Worm (Caenorhabditis elegans) whole organism, late embryonic: ENCODE results near the gene gst-33.

ENCODE experiments used
- C38D4.7 ChIP-seq: fragments of 200-800 bp; sonication (Bioruptor generic); optimal IDR thresholded peaks from 2 replicates; lab custom pipeline; 2018; ENCODE audit warnings: mild to moderate bottlenecking, missing genetic modification characterization, moderate library complexity, missing compliant biosample characterization
- K02D7.2 ChIP-seq: sonication (generic microtip); optimal IDR thresholded peaks from 2 replicates; lab custom pipeline; 2017; ENCODE audit warnings: mild to moderate bottlenecking, missing genetic modification characterization, missing compliant biosample characterization
- Y22D7AL.16 ChIP-seq: sonication (generic microtip); optimal IDR thresholded peaks from 2 replicates; lab custom pipeline; 2016; ENCODE audit warnings: missing genetic modification characterization, missing compliant biosample characterization
- ahr-1 ChIP-seq: sonication (generic microtip); optimal IDR thresholded peaks from 2 replicates; lab custom pipeline; 2016; ENCODE audit warnings: missing genetic modification characterization, missing compliant biosample characterization
- ceh-14 ChIP-seq: sonication (generic microtip); optimal IDR thresholded peaks from 2 replicates; lab custom pipeline; 2016; ENCODE audit warnings: missing genotype, missing genetic modification characterization, missing compliant biosample characterization
- ceh-22 ChIP-seq: sonication (generic microtip); optimal IDR thresholded peaks from 2 replicates; lab custom pipeline; 2017; ENCODE audit warnings: missing biosample characterization, missing genetic modification characterization
- ceh-24 ChIP-seq: sonication (generic microtip); optimal IDR thresholded peaks from 2 replicates; lab custom pipeline; 2016; ENCODE audit warnings: mild to moderate bottlenecking, missing genetic modification characterization, missing compliant biosample characterization
- ceh-30 ChIP-seq: fragments of 150-350 bp; optimal IDR thresholded peaks from 2 replicates; lab custom pipeline; 2014; ENCODE audit warnings: missing biosample characterization, missing genetic modification characterization
- ceh-31 ChIP-seq: sonication (generic microtip); optimal IDR thresholded peaks from 2 replicates; lab custom pipeline; 2016; ENCODE audit warnings: missing genetic modification characterization, missing compliant biosample characterization
- ceh-34 ChIP-seq: sonication (generic microtip); optimal IDR thresholded peaks from 2 replicates; lab custom pipeline; 2016; ENCODE audit warnings: mild to moderate bottlenecking, missing genetic modification characterization, missing compliant biosample characterization
- ceh-45 ChIP-seq: fragments of 200-800 bp; sonication (Bioruptor generic); IDR thresholded peaks from 2 replicates; pipeline ENCODE4 v1.3.6; 2022; ENCODE audit warnings: missing genetic modification reagents, missing genetic modification characterization, missing compliant biosample characterization
- ceh-48 ChIP-seq: sonication (generic microtip); optimal IDR thresholded peaks from 2 replicates; lab custom pipeline; 2016; ENCODE audit warnings: missing genetic modification characterization, inconsistent platforms, missing compliant biosample characterization
- ceh-9 ChIP-seq: sonication (generic microtip); optimal IDR thresholded peaks from 2 replicates; lab custom pipeline; 2016; ENCODE audit warnings: mild to moderate bottlenecking, missing genetic modification characterization, inconsistent platforms, missing compliant biosample characterization
- dmd-4 ChIP-seq: sonication (generic microtip); optimal IDR thresholded peaks from 2 replicates; lab custom pipeline; 2016; ENCODE audit warnings: borderline replicate concordance, missing genetic modification characterization, missing compliant biosample characterization
- elt-2 ChIP-seq: sonication (generic microtip); optimal IDR thresholded peaks from 2 replicates; lab custom pipeline; 2016; ENCODE audit warnings: missing genetic modification reagents, missing genetic modification characterization, missing compliant biosample characterization
- ets-4 ChIP-seq: sonication (generic microtip); optimal IDR thresholded peaks from 2 replicates; lab custom pipeline; 2016; ENCODE audit warnings: missing genetic modification characterization, missing compliant biosample characterization
- fax-1 ChIP-seq: sonication (generic microtip); optimal IDR thresholded peaks from 2 replicates; lab custom pipeline; 2016; ENCODE audit warnings: missing genotype, missing genetic modification characterization, missing compliant biosample characterization
- fkh-10 ChIP-seq: fragments of 150-350 bp; optimal IDR thresholded peaks from 2 replicates; lab custom pipeline; 2014; ENCODE audit warnings: missing biosample characterization, missing genetic modification reagents, missing genetic modification characterization
- fkh-6 ChIP-seq: sonication (generic microtip); optimal IDR thresholded peaks from 2 replicates; lab custom pipeline; 2016; ENCODE audit warnings: missing genetic modification characterization, missing compliant biosample characterization
- gmeb-2 ChIP-seq: sonication (generic microtip); optimal IDR thresholded peaks from 2 replicates; lab custom pipeline; 2016; ENCODE audit warnings: missing genetic modification characterization, inconsistent platforms, missing compliant biosample characterization
- hlh-15 ChIP-seq: sonication (generic microtip); optimal IDR thresholded peaks from 2 replicates; lab custom pipeline; 2016; ENCODE audit warnings: missing genetic modification characterization, missing compliant biosample characterization
- hlh-6 ChIP-seq: sonication (generic microtip); optimal IDR thresholded peaks from 2 replicates; lab custom pipeline; 2016; ENCODE audit warnings: missing genotype, missing genetic modification characterization, missing compliant biosample characterization
- mec-3 ChIP-seq: sonication (generic microtip); optimal IDR thresholded peaks from 2 replicates; lab custom pipeline; 2016; ENCODE audit warnings: borderline replicate concordance, missing genetic modification characterization, missing compliant biosample characterization
- nfya-1 ChIP-seq: sonication (generic microtip); optimal IDR thresholded peaks from 2 replicates; lab custom pipeline; 2017; ENCODE audit warnings: missing genetic modification characterization, mild to moderate bottlenecking, missing compliant biosample characterization, antibody characterized with exemption, moderate library complexity
- nhr-11 ChIP-seq: fragments of 150-350 bp; optimal IDR thresholded peaks from 2 replicates; lab custom pipeline; 2014; ENCODE audit warnings: missing biosample characterization, missing genetic modification characterization
- odd-2 ChIP-seq: sonication (generic microtip); optimal IDR thresholded peaks from 2 replicates; lab custom pipeline; 2017; ENCODE audit warnings: antibody characterized with exemption, mild to moderate bottlenecking, missing genetic modification characterization, missing compliant biosample characterization
- pat-9 ChIP-seq: fragments of 200-800 bp; sonication (Bioruptor generic); optimal IDR thresholded peaks from 2 replicates; lab custom pipeline; 2018; ENCODE audit warnings: mild to moderate bottlenecking, missing genetic modification characterization, moderate library complexity, missing compliant biosample characterization
- pax-1 ChIP-seq: fragments of 150-350 bp; optimal IDR thresholded peaks from 2 replicates; lab custom pipeline; 2014; ENCODE audit warnings: missing biosample characterization, missing genetic modification characterization
- pha-2 ChIP-seq: sonication (generic microtip); optimal IDR thresholded peaks from 2 replicates; lab custom pipeline; 2017; ENCODE audit warnings: mild to moderate bottlenecking, missing genetic modification characterization, missing compliant biosample characterization
- pqm-1 ChIP-seq: sonication (generic microtip); optimal IDR thresholded peaks from 2 replicates; lab custom pipeline; 2016; ENCODE audit warnings: missing genetic modification characterization, missing compliant biosample characterization
- rnt-1 ChIP-seq: sonication (generic microtip); optimal IDR thresholded peaks from 2 replicates; lab custom pipeline; 2016; ENCODE audit warnings: missing genetic modification characterization, missing compliant biosample characterization
- sdc-2 ChIP-seq: sonication (generic microtip); optimal IDR thresholded peaks from 2 replicates; lab custom pipeline; 2016; ENCODE audit warnings: missing genotype, missing genetic modification characterization, missing compliant biosample characterization
- sox-2 ChIP-seq: fragments of 200-800 bp; sonication (Bioruptor generic); IDR thresholded peaks from 2 replicates; pipeline ENCODE4 v1.3.6; 2022; ENCODE audit warnings: missing genetic modification reagents, missing genetic modification characterization, missing compliant biosample characterization
- sox-4 ChIP-seq: sonication (generic microtip); optimal IDR thresholded peaks from 2 replicates; lab custom pipeline; 2017; ENCODE audit warnings: mild to moderate bottlenecking, missing genetic modification characterization, inconsistent platforms, missing compliant biosample characterization
- tbx-7 ChIP-seq: sonication (generic microtip); optimal IDR thresholded peaks from 2 replicates; lab custom pipeline; 2016; ENCODE audit warnings: missing genotype, missing genetic modification characterization, missing compliant biosample characterization
- unc-3 ChIP-seq, 2 experiments: fragments of 200-800 bp in 1 of 2; sonication (Bioruptor generic) in 1 of 2; sonication (generic microtip) in 1 of 2; conservative IDR thresholded peaks in 1 of 2; optimal IDR thresholded peaks in 1 of 2; 2 replicates each; pipeline versions ENCODE4 v1.3.6 to Lab custom; 2016 to 2022; ENCODE audit warnings: missing compliant biosample characterization in 2 of 2, missing genetic modification characterization in 2 of 2, missing genetic modification reagents in 1 of 2
- zip-5 ChIP-seq: sonication (generic microtip); optimal IDR thresholded peaks from 2 replicates; lab custom pipeline; 2016; ENCODE audit warnings: missing genetic modification characterization, missing compliant biosample characterization

The gst-33 gene

DNA sequence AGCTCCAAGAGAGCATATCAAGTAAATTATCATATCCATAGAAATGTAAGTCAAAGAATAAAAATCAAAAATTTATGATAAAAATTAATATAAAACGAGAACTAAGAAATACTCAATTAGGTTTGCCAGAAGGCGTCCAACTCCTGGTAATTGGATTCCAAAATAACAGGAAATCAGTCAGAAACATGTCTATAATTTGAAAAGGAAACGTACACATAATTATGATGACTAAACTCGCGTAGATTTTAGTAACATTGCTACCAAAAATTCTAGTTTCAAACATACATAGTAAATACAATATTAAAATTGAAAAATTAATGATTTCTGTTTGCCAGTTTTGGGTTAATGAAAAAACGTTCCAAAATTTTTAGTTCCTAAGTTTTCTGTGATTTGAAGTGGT is 16.3 kb upstream of the gst-33 start, which contains the start of gene srbc-33:
srbc-33 (minus strand) TSS at position 101 of the 400 bp plus-strand sequence.
- TF ChIP-seq fkh-6 (tag; lab: Kevin White, UChicago) (no peak), nfya-1 (tag; lab: Kevin White, UChicago) (no peak), ceh-22 (tag; lab: Kevin White, UChicago) (no peak), dmd-4 (tag; lab: Kevin White, UChicago) (no peak), ceh-45 (GFP tag; lab: Robert Waterston, UW) (no peak), sdc-2 (tag; lab: Kevin White, UChicago) (no peak), ets-4 (tag; lab: Kevin White, UChicago) (no peak), fax-1 (tag; lab: Kevin White, UChicago) (no peak), pax-1 (tag; lab: Kevin White, UChicago) (no peak), ceh-31 (tag; lab: Kevin White, UChicago) (no peak), C38D4.7 (GFP tag; lab: Kevin White, UChicago) (no peak), rnt-1 (tag; lab: Kevin White, UChicago) (no peak), pha-2 (no peak), elt-2 (tag; lab: Kevin White, UChicago) (no peak), zip-5 (tag; lab: Kevin White, UChicago) (no peak), Y22D7AL.16 (tag; lab: Kevin White, UChicago) (no peak), ceh-30 (no peak), unc-3 (GFP tag; conservative IDR thresholded peaks at IDR 0.05; lab: Robert Waterston, UW) (no peak), unc-3 (tag; optimal IDR thresholded peaks at IDR 0.05; lab: Kevin White, UChicago) (no peak)

DNA sequence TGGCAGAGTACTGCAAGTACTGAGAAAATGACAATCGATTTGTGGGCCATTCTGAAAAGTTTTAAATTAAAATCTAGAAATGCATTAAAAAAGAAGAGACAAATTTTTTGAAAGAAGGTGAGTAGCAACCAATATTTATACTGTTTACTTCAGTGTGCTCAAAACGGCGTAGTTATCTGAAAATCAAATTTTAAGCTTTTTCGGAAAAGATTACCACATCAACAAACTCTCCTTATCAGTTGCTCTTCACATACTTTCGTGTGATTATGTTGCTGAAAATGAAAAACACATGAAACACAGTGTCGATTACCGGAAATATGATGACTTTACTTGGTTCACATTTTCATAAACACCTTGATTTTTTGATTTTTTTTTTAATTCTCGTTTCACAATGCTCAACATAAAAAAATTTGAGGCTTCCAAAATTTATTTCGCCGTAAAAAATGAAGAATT is 14.2 kb upstream of the gst-33 start, which contains the start of gene lys-7:
lys-7 (minus strand) TSS at position 51 of the 453 bp plus-strand sequence.
- TF ChIP-seq nfya-1 (tag; lab: Kevin White, UChicago) (no peak), ceh-24 (no peak), ceh-22 (tag; lab: Kevin White, UChicago) (no peak), pat-9 (tag; lab: Kevin White, UChicago) (no peak), sox-2 (GFP tag; lab: Robert Waterston, UW) (no peak), K02D7.2 (tag; lab: Kevin White, UChicago) (no peak), hlh-6 (no peak), ceh-14 (tag; lab: Kevin White, UChicago) (no peak), fax-1 (tag; lab: Kevin White, UChicago) (no peak), ets-4 (tag; lab: Kevin White, UChicago) (no peak), mec-3 (no peak), Y22D7AL.16 (tag; lab: Kevin White, UChicago) (no peak), nhr-11 (no peak), gmeb-2 (no peak), odd-2 (tag; lab: Kevin White, UChicago) (no peak), fkh-10 (GFP tag; lab: Kevin White, UChicago) (no peak), zip-5 (tag; lab: Kevin White, UChicago) (no peak), tbx-7 (tag; lab: Kevin White, UChicago) (no peak), ceh-9 (tag; lab: Kevin White, UChicago) (no peak)

DNA sequence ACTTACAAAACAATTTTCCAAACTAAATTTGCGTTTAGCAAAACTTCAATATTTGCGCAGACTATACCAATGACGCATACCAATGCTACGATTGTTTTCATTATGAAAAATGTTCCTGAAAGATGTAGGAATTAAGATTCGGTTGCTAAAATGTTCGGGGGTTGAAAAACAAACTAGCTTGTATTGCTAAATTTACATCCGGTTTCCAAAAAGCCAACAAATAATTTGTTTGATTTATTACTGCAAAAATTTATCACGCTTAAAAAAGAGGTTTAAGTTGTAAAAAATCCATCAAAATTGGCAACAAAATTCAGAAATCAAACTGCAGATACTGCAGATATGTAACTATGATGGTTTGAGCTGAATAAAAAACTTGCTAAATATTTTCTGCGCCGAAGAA is 12.0 kb upstream of the gst-33 start, which contains the start of gene srbc-30:
srbc-30 (minus strand) TSS at position 101 of the 400 bp plus-strand sequence.
- TF ChIP-seq hlh-15 (tag; lab: Kevin White, UChicago) (no peak), ceh-24 (no peak), ceh-31 (tag; lab: Kevin White, UChicago) (no peak), sox-4 (tag; lab: Kevin White, UChicago) (no peak), sdc-2 (tag; lab: Kevin White, UChicago) (no peak), pqm-1 (tag; lab: Kevin White, UChicago) (no peak), pax-1 (tag; lab: Kevin White, UChicago) (no peak), ceh-48 (tag; lab: Kevin White, UChicago) (no peak), ceh-22 (tag; lab: Kevin White, UChicago) (no peak)

DNA sequence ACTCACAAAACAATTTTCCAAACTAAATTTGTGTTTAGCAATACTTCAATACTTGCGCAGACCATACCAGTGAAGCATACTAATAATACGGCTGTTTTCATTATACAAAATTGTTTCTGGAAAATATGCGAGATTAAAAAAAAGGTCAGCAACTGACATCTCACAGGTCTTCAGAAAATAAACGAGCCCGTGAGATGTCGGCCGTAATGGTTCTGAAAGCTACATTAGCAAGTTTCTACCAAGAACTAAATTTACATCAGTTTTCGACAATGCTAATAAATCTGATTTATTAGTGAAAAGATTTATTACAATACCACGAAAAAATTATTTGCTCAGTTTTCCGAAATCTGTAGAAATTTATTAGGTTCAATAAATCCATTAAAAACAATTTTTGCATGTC is 9.1 kb upstream of the gst-33 start, which contains the start of gene srbc-31:
srbc-31 (minus strand) TSS at position 101 of the 400 bp plus-strand sequence.
- TF ChIP-seq ahr-1 (tag; lab: Kevin White, UChicago) (no peak), ceh-34 (no peak), pha-2 (no peak)
